Worm (Caenorhabditis elegans): ENCODE data around the gene far-6.

- TF ChIP-seq dao-5 (tag; optimal IDR thresholded peaks at IDR 0.05) (no peak), W03F9.2 (tag; optimal IDR thresholded peaks at IDR 0.05) (no peak), him-1 (tag; optimal IDR thresholded peaks at IDR 0.05) (no peak)
Observed at ce11 chrIV:13300109-13300508, 28.1 kb upstream of the far-6 start, which contains the start of gene kdp-1.

Data from whole organism, L4/young adult.